Fruit fly (Drosophila melanogaster) whole organism, adult: ENCODE measurements around the gene fy.
A peak's percentile ranks its signal among the peaks of the same experiment; 100 is the strongest.

Experiments
- CG11617 ChIP-seq: fragments of 200-800 bp; sonication (Bioruptor generic); optimal IDR thresholded peaks from 2 replicates; lab custom pipeline; 2017; ENCODE audit warnings: mild to moderate bottlenecking, missing biosample characterization, missing genetic modification reagents, missing genetic modification characterization
- CG12768 ChIP-seq: fragments of 200-800 bp; sonication (Bioruptor generic); optimal IDR thresholded peaks from 2 replicates; lab custom pipeline; 2017; ENCODE audit warnings: missing biosample characterization, missing genetic modification characterization, mild to moderate bottlenecking, moderate library complexity, missing genetic modification reagents
- CG7101 ChIP-seq: fragments of 200-800 bp; sonication (Bioruptor generic); optimal IDR thresholded peaks from 2 replicates; lab custom pipeline; 2018; ENCODE audit warnings: missing biosample characterization, mild to moderate bottlenecking, missing genetic modification characterization, moderate library complexity
- Mnt ChIP-seq: fragments of 200-800 bp; sonication (Bioruptor generic); optimal IDR thresholded peaks from 2 replicates; lab custom pipeline; 2016; ENCODE audit warnings: missing biosample characterization, mild to moderate bottlenecking, missing genetic modification characterization
- kay ChIP-seq: fragments of 200-800 bp; sonication (Bioruptor generic); peaks from one replicate; lab custom pipeline; 2016; ENCODE audit warnings: missing biosample characterization, missing genetic modification characterization, borderline replicate concordance
- tj ChIP-seq: fragments of 200-800 bp; sonication (Bioruptor generic); optimal IDR thresholded peaks from 3 replicates; lab custom pipeline; 2017; ENCODE audit warnings: missing biosample characterization, mild to moderate bottlenecking, missing genetic modification characterization, moderate library complexity
- toe ChIP-seq: fragments of 200-800 bp; sonication (Bioruptor generic); optimal IDR thresholded peaks from 2 replicates; lab custom pipeline; 2016; ENCODE audit warnings: missing biosample characterization, missing genetic modification characterization

DNA sequence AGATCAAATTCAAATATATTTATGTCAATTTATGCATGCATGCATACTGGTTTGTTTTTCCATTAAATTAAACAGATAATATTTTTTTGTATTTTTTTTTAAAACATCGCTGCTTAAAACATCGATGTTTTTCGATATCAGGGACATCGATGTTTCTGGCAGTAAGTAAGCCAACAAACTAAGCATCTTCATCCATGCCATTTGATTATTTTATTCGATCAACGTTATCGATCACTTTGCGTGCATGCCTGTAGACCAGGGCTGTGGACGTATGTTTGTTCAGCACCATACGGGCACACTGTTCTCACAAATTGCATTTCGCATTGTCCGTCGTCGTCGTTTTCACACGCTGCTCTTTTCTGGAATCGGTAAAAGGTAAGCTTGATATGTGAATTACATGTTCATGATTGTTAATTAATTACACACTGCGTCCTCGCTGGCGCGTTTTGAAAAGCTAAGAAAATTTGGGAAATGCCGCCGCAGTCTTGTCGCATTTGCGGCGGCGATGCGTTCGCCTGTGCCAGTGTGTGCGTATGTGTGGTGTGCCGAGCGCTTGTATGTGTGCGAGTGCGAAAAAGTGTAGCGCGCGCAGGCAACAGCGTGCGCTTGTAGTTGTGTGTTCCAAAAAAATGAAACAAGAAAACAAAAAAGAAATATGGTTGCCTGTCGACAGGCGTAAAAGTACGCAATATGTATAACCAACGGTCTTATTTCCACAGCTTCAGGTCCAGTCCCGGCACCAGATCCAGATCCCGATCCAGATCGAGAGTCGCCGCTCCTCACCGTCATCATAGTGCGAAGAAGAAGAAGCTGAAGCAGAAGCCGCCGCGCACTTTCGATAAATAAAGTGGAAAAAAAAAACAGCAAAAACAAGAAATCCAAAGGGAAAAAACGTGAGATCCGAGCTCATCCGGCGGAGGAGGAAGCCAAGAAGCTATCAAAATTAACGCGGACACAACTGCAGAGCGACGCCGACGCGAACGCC lies 498 bp upstream of the fy start, which contains the start of gene emb:
- TF ChIP-seq tj (peak; percentile 51), kay (GFP tag; lab: Kevin White, UChicago) (no peak), CG11617 (GFP tag; lab: Kevin White, UChicago) (peak; percentile 50), CG7101 (tag; lab: Kevin White, UChicago) (peak; percentile 56), CG12768 (GFP tag; lab: Kevin White, UChicago) (peak; percentile 37), Mnt (GFP tag; lab: Kevin White, UChicago) (peak; percentile 80), toe (no peak)
